Fruit fly (Drosophila melanogaster) whole organism, prepupa: ENCODE data around the gene Cpr66D.
A peak's percentile ranks its signal among the peaks of the same experiment; 100 is the strongest.

Experiments used
- CG10631 ChIP-seq: fragments of 200-800 bp; sonication (Bioruptor generic); optimal IDR thresholded peaks from 2 replicates; lab custom pipeline; 2016; ENCODE audit warnings: missing biosample characterization, missing genetic modification characterization
- CG10669 ChIP-seq: fragments of 200-800 bp; sonication (Bioruptor generic); optimal IDR thresholded peaks from 3 replicates; lab custom pipeline; 2018; ENCODE audit warnings: missing biosample characterization, mild to moderate bottlenecking, missing genetic modification characterization, moderate library complexity
- CG11762 ChIP-seq: fragments of 200-800 bp; sonication (Bioruptor generic); optimal IDR thresholded peaks from 3 replicates; lab custom pipeline; 2016; ENCODE audit warnings: missing biosample characterization, missing genetic modification characterization; ENCODE audit not compliant: insufficient read depth
- CG16779 ChIP-seq: fragments of 200-800 bp; sonication (Bioruptor generic); optimal IDR thresholded peaks from 3 replicates; lab custom pipeline; 2017; ENCODE audit warnings: missing biosample characterization, mild to moderate bottlenecking, missing genetic modification characterization
- CG34406 ChIP-seq: fragments of 200-800 bp; sonication (Bioruptor generic); optimal IDR thresholded peaks from 3 replicates; lab custom pipeline; 2016; ENCODE audit warnings: missing biosample characterization, missing genetic modification characterization
- CG6276 ChIP-seq: fragments of 200-800 bp; sonication (Bioruptor generic); optimal IDR thresholded peaks from 2 replicates; lab custom pipeline; 2017; ENCODE audit warnings: missing biosample characterization, mild to moderate bottlenecking, missing genetic modification characterization
- CG7368 ChIP-seq: fragments of 200-800 bp; sonication (Bioruptor generic); optimal IDR thresholded peaks from 3 replicates; lab custom pipeline; 2016; ENCODE audit warnings: missing biosample characterization, missing genetic modification characterization
- CG9139 ChIP-seq: fragments of 200-800 bp; sonication (Bioruptor generic); optimal IDR thresholded peaks from 3 replicates; lab custom pipeline; 2017; ENCODE audit warnings: missing biosample characterization, mild to moderate bottlenecking, missing genetic modification characterization
- Ets96B ChIP-seq: fragments of 200-800 bp; optimal IDR thresholded peaks from 2 replicates; lab custom pipeline; 2019; ENCODE audit warnings: missing biosample characterization, mild to moderate bottlenecking, missing genetic modification characterization, moderate library complexity
- Sox102F ChIP-seq: fragments of 200-800 bp; sonication (Bioruptor generic); optimal IDR thresholded peaks from 2 replicates; lab custom pipeline; 2016; ENCODE audit warnings: missing biosample characterization, mild to moderate bottlenecking, missing genetic modification characterization
- achi ChIP-seq: fragments of 200-800 bp; sonication (Bioruptor generic); optimal IDR thresholded peaks from 3 replicates; lab custom pipeline; 2016; ENCODE audit warnings: missing biosample characterization, missing genetic modification characterization
- esn ChIP-seq: fragments of 200-800 bp; sonication (Bioruptor generic); optimal IDR thresholded peaks from 2 replicates; lab custom pipeline; 2016; ENCODE audit warnings: missing biosample characterization, mild to moderate bottlenecking, missing genetic modification characterization, moderate library complexity
- topi ChIP-seq: fragments of 200-800 bp; sonication (Bioruptor generic); optimal IDR thresholded peaks from 3 replicates; lab custom pipeline; 2016; ENCODE audit warnings: missing biosample characterization, missing genetic modification characterization

Cpr66D gene

dm6 chr3L:8691891-8692874 lies 51.9 kb downstream of the Cpr66D start (continued):
- TF ChIP-seq topi (GFP tag; lab: Kevin White, UChicago) (peak; percentile 12), CG11762 (no peak), CG10631 (GFP tag; lab: Kevin White, UChicago) (peak; percentile 61), CG16779 (tag; lab: Kevin White, UChicago) (peak; percentile 35), achi (peak; percentile 45), CG9139 (peak; percentile 65), CG6276 (GFP tag; lab: Kevin White, UChicago) (peak; percentile 56), Sox102F (GFP tag; lab: Kevin White, UChicago) (no peak), Ets96B (tag; lab: Kevin White, UChicago) (peak; percentile 19), esn (peak; percentile 73), CG10669 (peak; percentile 3), CG34406 (GFP tag; lab: Kevin White, UChicago) (peak; percentile 73), CG7368 (GFP tag; lab: Kevin White, UChicago) (no peak)
